Worm (Caenorhabditis elegans): Measurements from ENCODE around the gene T10B10.9.

- TF ChIP-seq zag-1 (tag; optimal IDR thresholded peaks at IDR 0.05) (no peak), egl-27 (tag; optimal IDR thresholded peaks at IDR 0.05) (no peak), tbx-2 (tag; optimal IDR thresholded peaks at IDR 0.05) (no peak), nfya-1 (tag; optimal IDR thresholded peaks at IDR 0.05; ENCODE audit: insufficient read depth) (no peak), nhr-28 (tag; optimal IDR thresholded peaks at IDR 0.05) (no peak), fkh-10 (GFP tag; optimal IDR thresholded peaks at IDR 0.05) (no peak), skn-1 (tag; optimal IDR thresholded peaks at IDR 0.05) (no peak), elt-3 (tag; optimal IDR thresholded peaks at IDR 0.05) (no peak), ceh-82 (tag; optimal IDR thresholded peaks at IDR 0.05) (no peak), nhr-77 (tag; optimal IDR thresholded peaks at IDR 0.05) (no peak)
These were observed 6.8 kb downstream of the T10B10.9 start for ce11 chrX:15170958-15171357.

Measured in whole organism, L3 larva.